Worm (Caenorhabditis elegans): ENCODE results near the gene K04H4.5.

The K04H4.5 gene

ce11 chrIII:9359060-9359459, at the start of gene K04H4.5:
K04H4.5 (plus strand) TSS chrIII:9359360.
- TF ChIP-seq ztf-1 (GFP tag; conservative IDR thresholded peaks at IDR 0.05) (no peak), nhr-11 (tag; optimal IDR thresholded peaks at IDR 0.05) (no peak), lsy-2 (tag; optimal IDR thresholded peaks at IDR 0.05) (no peak), dmd-4 (tag; optimal IDR thresholded peaks at IDR 0.05) (no peak), nhr-129 (tag; optimal IDR thresholded peaks at IDR 0.05) (no peak), F13H6.1 (tag; optimal IDR thresholded peaks at IDR 0.05) (no peak), nhr-23 (tag; optimal IDR thresholded peaks at IDR 0.05) (no peak), alr-1 (tag; optimal IDR thresholded peaks at IDR 0.05) (no peak), C34F6.9 (tag; optimal IDR thresholded peaks at IDR 0.05) (no peak), unc-39 (tag; optimal IDR thresholded peaks at IDR 0.05) (no peak), lin-11 (tag; optimal IDR thresholded peaks at IDR 0.05) (no peak), unc-55 (GFP tag; optimal IDR thresholded peaks at IDR 0.05) (no peak), ztf-4 (tag; optimal IDR thresholded peaks at IDR 0.05) (no peak), ztf-11 (tag; optimal IDR thresholded peaks at IDR 0.05) (no peak), crh-2 (tag; optimal IDR thresholded peaks at IDR 0.05) (no peak), mab-5 (tag; optimal IDR thresholded peaks at IDR 0.05) (no peak)

ce11 chrIII:9309840-9310239, 49.3 kb upstream of the K04H4.5 start:
- TF ChIP-seq dmd-4 (tag; optimal IDR thresholded peaks at IDR 0.05) (peak; percentile 51), lsy-2 (tag; optimal IDR thresholded peaks at IDR 0.05) (peak in 1 of 2 experiments; percentile 1), alr-1 (tag; optimal IDR thresholded peaks at IDR 0.05) (no peak), crh-2 (tag; optimal IDR thresholded peaks at IDR 0.05) (no peak), nhr-21 (tag; optimal IDR thresholded peaks at IDR 0.05) (peak; percentile 50), fos-1 (tag; optimal IDR thresholded peaks at IDR 0.05) (no peak)

ce11 chrIII:9314476-9314875, 44.7 kb upstream of the K04H4.5 start, which contains the start of gene C40H1.8:
C40H1.8 (plus strand) TSS chrIII:9314717.
- TF ChIP-seq sma-3 (GFP tag; optimal IDR thresholded peaks at IDR 0.05), result no peak
- peak; percentile 34 for TF ChIP-seq fos-1 (tag; optimal IDR thresholded peaks at IDR 0.05)

- no peak for TF ChIP-seq gmeb-1 (tag; optimal IDR thresholded peaks at IDR 0.05)
- no peak for TF ChIP-seq nhr-10 (tag; optimal IDR thresholded peaks at IDR 0.05)
- no peak for TF ChIP-seq R02D3.7 (tag; optimal IDR thresholded peaks at IDR 0.05)
- TF ChIP-seq Y55F3AM.14 (GFP tag; optimal IDR thresholded peaks at IDR 0.05), result no peak
- TF ChIP-seq dmd-4 (tag; optimal IDR thresholded peaks at IDR 0.05), result no peak
- TF ChIP-seq nhr-12 (tag; optimal IDR thresholded peaks at IDR 0.05), result no peak
- TF ChIP-seq nhr-25 (tag; optimal IDR thresholded peaks at IDR 0.05), result no peak
- no peak for TF ChIP-seq unc-62 (GFP tag; optimal IDR thresholded peaks at IDR 0.05)
- TF ChIP-seq nhr-77 (tag; optimal IDR thresholded peaks at IDR 0.05), result no peak
- TF ChIP-seq nhr-6 (tag; optimal IDR thresholded peaks at IDR 0.05), result no peak
- no peak for TF ChIP-seq blmp-1 (tag; optimal IDR thresholded peaks at IDR 0.05; ENCODE audit: insufficient read depth)
- no peak for TF ChIP-seq mbf-1 (tag; optimal IDR thresholded peaks at IDR 0.05)
- no peak for TF ChIP-seq nhr-23 (tag; optimal IDR thresholded peaks at IDR 0.05)
- no peak for TF ChIP-seq elt-3 (tag; optimal IDR thresholded peaks at IDR 0.05)
- TF ChIP-seq lin-39 (tag; optimal IDR thresholded peaks at IDR 0.05), result no peak
- no peak for TF ChIP-seq elt-1 (tag; optimal IDR thresholded peaks at IDR 0.05)
- TF ChIP-seq ZK546.5 (tag; optimal IDR thresholded peaks at IDR 0.05), result no peak
- TF ChIP-seq egl-27 (tag; optimal IDR thresholded peaks at IDR 0.05), result no peak
- no peak for TF ChIP-seq aly-2 (tag; optimal IDR thresholded peaks at IDR 0.05)
- no peak for TF ChIP-seq mab-5 (tag; optimal IDR thresholded peaks at IDR 0.05)
Observed at ce11 chrIII:9315180-9315579, 44.0 kb upstream of the K04H4.5 start.

ce11 chrIII:9317601-9318000, 41.6 kb upstream of the K04H4.5 start:
- no peak for TF ChIP-seq nhr-11 (tag; optimal IDR thresholded peaks at IDR 0.05)
- no peak for TF ChIP-seq elt-3 (tag; optimal IDR thresholded peaks at IDR 0.05)
- no peak for TF ChIP-seq zag-1 (tag; optimal IDR thresholded peaks at IDR 0.05)
- TF ChIP-seq sma-3 (GFP tag; optimal IDR thresholded peaks at IDR 0.05), result no peak
- TF ChIP-seq fos-1 (tag; optimal IDR thresholded peaks at IDR 0.05), result no peak
- no peak for TF ChIP-seq R02D3.7 (tag; optimal IDR thresholded peaks at IDR 0.05)
- TF ChIP-seq nhr-12 (tag; optimal IDR thresholded peaks at IDR 0.05), result no peak
- TF ChIP-seq ZK546.5 (tag; optimal IDR thresholded peaks at IDR 0.05), result no peak
- TF ChIP-seq nhr-237 (tag; optimal IDR thresholded peaks at IDR 0.05), result no peak
- no peak for TF ChIP-seq blmp-1 (tag; optimal IDR thresholded peaks at IDR 0.05; ENCODE audit: insufficient read depth)
- TF ChIP-seq alr-1 (tag; optimal IDR thresholded peaks at IDR 0.05), result no peak
- no peak for TF ChIP-seq ceh-16 (tag; optimal IDR thresholded peaks at IDR 0.05)
- TF ChIP-seq nhr-25 (tag; optimal IDR thresholded peaks at IDR 0.05), result no peak
- TF ChIP-seq ztf-11 (tag; optimal IDR thresholded peaks at IDR 0.05), result no peak
